Worm (Caenorhabditis elegans) whole organism, L1 larva: ENCODE measurements around the gene ceh-13.
A peak's percentile ranks its signal among the peaks of the same experiment; 100 is the strongest.

Experiments
- F16B12.6 ChIP-seq: fragments of 150-350 bp; optimal IDR thresholded peaks from 2 replicates; lab custom pipeline; 2014; ENCODE audit warnings: missing biosample characterization, missing genetic modification characterization
- aly-2 ChIP-seq: fragments of 150-350 bp; optimal IDR thresholded peaks from 2 replicates; lab custom pipeline; 2014; ENCODE audit warnings: missing biosample characterization, missing genetic modification characterization
- blmp-1 ChIP-seq: fragments of 150-350 bp; optimal IDR thresholded peaks from 2 replicates; lab custom pipeline; 2014; ENCODE audit warnings: missing biosample characterization, missing genetic modification characterization
- ceh-8 ChIP-seq: fragments of 200-800 bp; sonication (Bioruptor generic); optimal IDR thresholded peaks from 2 replicates; lab custom pipeline; 2018; ENCODE audit warnings: mild to moderate bottlenecking, missing genetic modification characterization, moderate library complexity, missing compliant biosample characterization
- ceh-82 ChIP-seq, 3 experiments: fragments of 150-350 bp in 1 of 3; sonication (generic microtip) in 2 of 3; optimal IDR thresholded peaks; 2 replicates each; lab custom pipeline; 2014 to 2017; ENCODE audit warnings: missing biosample characterization in 3 of 3, missing genetic modification characterization in 3 of 3
- ceh-88 ChIP-seq: fragments of 200-800 bp; sonication (Bioruptor generic); IDR thresholded peaks from 2 replicates; pipeline ENCODE4 v1.3.6; 2022; ENCODE audit warnings: missing genetic modification characterization, missing compliant biosample characterization
- ces-1 ChIP-seq: fragments of 150-350 bp; optimal IDR thresholded peaks from 2 replicates; lab custom pipeline; 2014; ENCODE audit warnings: missing biosample characterization, missing genetic modification reagents, missing genetic modification characterization
- dpl-1 ChIP-seq, 3 experiments: fragments of 150-350 bp in 2 of 3; sonication (generic microtip) in 1 of 3; optimal IDR thresholded peaks; 2 replicates each; lab custom pipeline; 2014 to 2017; ENCODE audit warnings: missing biosample characterization in 3 of 3, missing genetic modification characterization in 3 of 3, missing genetic modification reagents in 3 of 3
- dsc-1 ChIP-seq: sonication (generic microtip); optimal IDR thresholded peaks from 2 replicates; lab custom pipeline; 2016; ENCODE audit warnings: mild to moderate bottlenecking, missing genetic modification characterization, missing compliant biosample characterization
- efl-1 ChIP-seq, 4 experiments: fragments of 150-350 bp; optimal IDR thresholded peaks in 3 of 4; peaks in 1 of 4; 1 replicate in 1 of 4; 2 replicates in 3 of 4; lab custom pipeline; 2014; ENCODE audit warnings: missing biosample characterization in 2 of 4, missing genetic modification characterization in 2 of 4, missing genetic modification reagents in 2 of 4
- efl-3 ChIP-seq: fragments of 200-800 bp; sonication (Bioruptor generic); optimal IDR thresholded peaks from 2 replicates; lab custom pipeline; 2018; ENCODE audit warnings: mild to moderate bottlenecking, missing genetic modification characterization, missing compliant biosample characterization
- egl-13 ChIP-seq: sonication (generic microtip); optimal IDR thresholded peaks from 2 replicates; lab custom pipeline; 2016; ENCODE audit warnings: missing genotype, missing genetic modification reagents, missing genetic modification characterization, missing compliant biosample characterization
- egl-27 ChIP-seq, 2 experiments: fragments of 150-350 bp in 1 of 2; sonication (generic microtip); optimal IDR thresholded peaks; 3 replicates each; lab custom pipeline; 2017 to 2018; ENCODE audit warnings: missing biosample characterization in 2 of 2, missing genetic modification characterization in 2 of 2, missing genetic modification reagents in 2 of 2
- elt-2 ChIP-seq: sonication (generic microtip); optimal IDR thresholded peaks from 2 replicates; lab custom pipeline; 2016; ENCODE audit warnings: missing genetic modification characterization, mild to moderate bottlenecking, inconsistent platforms, missing compliant biosample characterization, missing genetic modification reagents
- elt-3 ChIP-seq, 6 experiments: fragments of 150-350 bp in 1 of 6; sonication (generic microtip); optimal IDR thresholded peaks; 2 replicates each; lab custom pipeline; 2017 to 2018; ENCODE audit warnings: missing biosample characterization in 6 of 6, missing genetic modification characterization in 6 of 6, inconsistent platforms in 1 of 6
- ets-5 ChIP-seq: fragments of 200-800 bp; sonication (Bioruptor generic); IDR thresholded peaks from 2 replicates; pipeline ENCODE4 v1.3.6; 2022; ENCODE audit warnings: missing genetic modification characterization, missing compliant biosample characterization
- fkh-10 ChIP-seq: sonication (generic microtip); optimal IDR thresholded peaks from 2 replicates; lab custom pipeline; 2017; ENCODE audit warnings: missing biosample characterization, missing genetic modification reagents, missing genetic modification characterization
- fkh-4 ChIP-seq: sonication (generic microtip); optimal IDR thresholded peaks from 2 replicates; lab custom pipeline; 2016; ENCODE audit warnings: missing compliant biosample characterization, missing genetic modification characterization, borderline replicate concordance
- fkh-8 ChIP-seq: sonication (generic microtip); optimal IDR thresholded peaks from 2 replicates; lab custom pipeline; 2016; ENCODE audit warnings: mild to moderate bottlenecking, missing genetic modification characterization, missing compliant biosample characterization
- hlh-4 ChIP-seq: sonication (generic microtip); optimal IDR thresholded peaks from 2 replicates; lab custom pipeline; 2016; ENCODE audit warnings: mild to moderate bottlenecking, missing genetic modification characterization, missing compliant biosample characterization
- irx-1 ChIP-seq: sonication (generic microtip); optimal IDR thresholded peaks from 2 replicates; lab custom pipeline; 2016; ENCODE audit warnings: missing genetic modification characterization, missing compliant biosample characterization
- jun-1 ChIP-seq: fragments of 150-350 bp; optimal IDR thresholded peaks from 2 replicates; lab custom pipeline; 2014; ENCODE audit warnings: missing biosample characterization, missing genetic modification reagents, missing genetic modification characterization
- lin-14 ChIP-seq: fragments of 200-800 bp; sonication (Bioruptor generic); optimal IDR thresholded peaks from 2 replicates; lab custom pipeline; 2018; ENCODE audit warnings: mild to moderate bottlenecking, missing genetic modification characterization, moderate library complexity, missing compliant biosample characterization
- lin-35 ChIP-seq, 2 experiments: fragments of 150-350 bp; optimal IDR thresholded peaks; 2 replicates each; lab custom pipeline; 2014; ENCODE audit warnings: missing biosample characterization in 2 of 2, missing genetic modification characterization in 2 of 2, missing genetic modification reagents in 2 of 2
- lin-39 ChIP-seq: fragments of 150-350 bp; optimal IDR thresholded peaks from 2 replicates; lab custom pipeline; 2014; ENCODE audit warnings: missing biosample characterization, missing genetic modification reagents, missing genetic modification characterization
- lir-3 ChIP-seq: sonication (generic microtip); optimal IDR thresholded peaks from 2 replicates; lab custom pipeline; 2016; ENCODE audit warnings: mild to moderate bottlenecking, missing genetic modification characterization, moderate library complexity, missing compliant biosample characterization; ENCODE audit not compliant: poor library complexity
- lsy-2 ChIP-seq, 2 experiments: fragments of 150-350 bp; optimal IDR thresholded peaks; 2 replicates each; lab custom pipeline; 2014; ENCODE audit warnings: missing biosample characterization in 2 of 2, missing genetic modification characterization in 2 of 2
- mep-1 ChIP-seq: fragments of 150-350 bp; optimal IDR thresholded peaks from 2 replicates; lab custom pipeline; 2014; ENCODE audit warnings: missing biosample characterization, missing genetic modification characterization
- nhr-11 ChIP-seq: fragments of 150-350 bp; optimal IDR thresholded peaks from 2 replicates; lab custom pipeline; 2014; ENCODE audit warnings: missing biosample characterization, missing genetic modification characterization
- nhr-12 ChIP-seq: sonication (generic microtip); optimal IDR thresholded peaks from 2 replicates; lab custom pipeline; 2017; ENCODE audit warnings: missing biosample characterization, missing genetic modification characterization
- nhr-20 ChIP-seq: sonication (generic microtip); optimal IDR thresholded peaks from 2 replicates; lab custom pipeline; 2016; ENCODE audit warnings: mild to moderate bottlenecking, missing genetic modification characterization, missing compliant biosample characterization
- nhr-47 ChIP-seq: sonication (generic microtip); optimal IDR thresholded peaks from 2 replicates; lab custom pipeline; 2016; ENCODE audit warnings: mild to moderate bottlenecking, missing genetic modification characterization, moderate library complexity, missing compliant biosample characterization
- nhr-71 ChIP-seq: sonication (generic microtip); optimal IDR thresholded peaks from 2 replicates; lab custom pipeline; 2016; ENCODE audit warnings: mild to moderate bottlenecking, missing genetic modification characterization, moderate library complexity, missing compliant biosample characterization
- nhr-76 ChIP-seq: sonication (generic microtip); optimal IDR thresholded peaks from 2 replicates; lab custom pipeline; 2017; ENCODE audit warnings: missing biosample characterization, missing genetic modification characterization
- nhr-77 ChIP-seq: fragments of 150-350 bp; optimal IDR thresholded peaks from 2 replicates; lab custom pipeline; 2014; ENCODE audit warnings: missing biosample characterization, missing genetic modification characterization
- nhr-84 ChIP-seq: sonication (generic microtip); optimal IDR thresholded peaks from 2 replicates; lab custom pipeline; 2017; ENCODE audit warnings: missing biosample characterization, missing genetic modification characterization
- nhr-90 ChIP-seq: sonication (generic microtip); optimal IDR thresholded peaks from 2 replicates; lab custom pipeline; 2016; ENCODE audit warnings: mild to moderate bottlenecking, missing genetic modification characterization, missing compliant biosample characterization; ENCODE audit not compliant: poor library complexity
- pax-3 ChIP-seq: fragments of 200-800 bp; sonication (Bioruptor generic); optimal IDR thresholded peaks from 2 replicates; lab custom pipeline; 2018; ENCODE audit warnings: mild to moderate bottlenecking, missing genetic modification characterization, moderate library complexity, missing compliant biosample characterization
- skn-1 ChIP-seq: fragments of 150-350 bp; optimal IDR thresholded peaks from 2 replicates; lab custom pipeline; 2014; ENCODE audit warnings: missing biosample characterization, missing genetic modification characterization
- snu-23 ChIP-seq: sonication (generic microtip); optimal IDR thresholded peaks from 2 replicates; lab custom pipeline; 2016; ENCODE audit warnings: missing genetic modification characterization, missing compliant biosample characterization
- sox-4 ChIP-seq: sonication (generic microtip); optimal IDR thresholded peaks from 2 replicates; lab custom pipeline; 2016; ENCODE audit warnings: missing genetic modification characterization, missing compliant biosample characterization
- sptf-1 ChIP-seq: fragments of 150-350 bp; optimal IDR thresholded peaks from 2 replicates; lab custom pipeline; 2014; ENCODE audit warnings: missing biosample characterization, missing genetic modification characterization
- unc-30 ChIP-seq: sonication (generic microtip); optimal IDR thresholded peaks from 2 replicates; lab custom pipeline; 2017; ENCODE audit warnings: missing biosample characterization, missing genetic modification characterization
- unc-62 ChIP-seq: fragments of 150-350 bp; optimal IDR thresholded peaks from 2 replicates; lab custom pipeline; 2014; ENCODE audit warnings: missing biosample characterization, missing genetic modification reagents, missing genetic modification characterization
- unc-86 ChIP-seq: sonication (generic microtip); optimal IDR thresholded peaks from 2 replicates; lab custom pipeline; 2016; ENCODE audit warnings: missing genetic modification characterization, missing compliant biosample characterization
- unc-98 ChIP-seq: fragments of 200-800 bp; sonication (Bioruptor generic); IDR thresholded peaks from 2 replicates; pipeline ENCODE4 v1.3.6; 2022; ENCODE audit warnings: missing genetic modification characterization, missing compliant biosample characterization
- vab-15 ChIP-seq: sonication (generic microtip); optimal IDR thresholded peaks from 2 replicates; lab custom pipeline; 2017; ENCODE audit warnings: missing genotype, mild to moderate bottlenecking, missing genetic modification characterization, missing compliant biosample characterization
- zag-1 ChIP-seq: fragments of 150-350 bp; optimal IDR thresholded peaks from 2 replicates; lab custom pipeline; 2014; ENCODE audit warnings: missing biosample characterization, missing genetic modification characterization
- zip-4 ChIP-seq: fragments of 200-800 bp; sonication (Bioruptor generic); optimal IDR thresholded peaks from 2 replicates; lab custom pipeline; 2018; ENCODE audit warnings: mild to moderate bottlenecking, missing genetic modification characterization, moderate library complexity, missing compliant biosample characterization
- ztf-11 ChIP-seq, 2 experiments: sonication (generic microtip); optimal IDR thresholded peaks; 2 replicates each; lab custom pipeline; 2016 to 2017; ENCODE audit warnings: missing genetic modification characterization in 2 of 2, missing biosample characterization in 1 of 2, missing compliant biosample characterization in 1 of 2

The ceh-13 gene

DNA sequence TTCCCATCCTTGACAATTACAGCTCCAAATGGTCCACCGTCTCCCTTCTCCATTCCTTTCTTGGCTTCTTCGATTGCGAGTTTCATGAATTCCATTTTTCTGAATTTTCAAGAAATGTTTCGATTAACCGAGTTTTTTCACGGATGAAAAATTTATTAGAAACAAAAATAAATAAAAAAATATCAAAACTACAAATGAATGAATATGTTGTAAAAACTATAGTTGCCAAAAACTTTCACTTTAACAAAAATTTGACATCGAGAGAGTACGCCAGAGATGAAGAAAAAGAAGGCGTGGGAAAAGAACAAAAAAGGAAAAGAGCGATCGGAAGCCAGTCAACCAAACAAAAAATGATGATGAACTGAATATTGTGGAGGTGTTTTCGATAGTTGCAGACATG lies 27.4 kb downstream of the ceh-13 start, which contains the start of gene R13A5.10:
R13A5.10 (minus strand) TSS at position 101 of the 400 bp plus-strand sequence.
- TF ChIP-seq lin-39 (no peak), nhr-77 (tag; lab: Kevin White, UChicago) (no peak), blmp-1 (tag; lab: Kevin White, UChicago) (peak; percentile 90), skn-1 (tag; lab: Kevin White, UChicago) (no peak), lir-3 (tag; lab: Kevin White, UChicago) (no peak), sox-4 (tag; lab: Kevin White, UChicago) (no peak), zip-4 (GFP tag; lab: Kevin White, UChicago) (no peak)

ce11 chrIII:7584131-7584646 lies 28.7 kb downstream of the ceh-13 start, which contains the start of gene cup-5:
cup-5 (plus strand) TSS chrIII:7584181.
- TF ChIP-seq ztf-11 (tag; optimal IDR thresholded peaks at IDR 0.05; lab: Kevin White, UChicago) (no peak), fkh-4 (tag; lab: Kevin White, UChicago) (no peak), efl-3 (GFP tag; lab: Kevin White, UChicago) (no peak), nhr-20 (tag; lab: Kevin White, UChicago) (peak; percentile 26), efl-1 (optimal IDR thresholded peaks at IDR 0.05; lab: Kevin White, UChicago) (peak; percentile 54 to 60), efl-1 (GFP tag; optimal IDR thresholded peaks at IDR 0.05 in 1 of 2; lab: Kevin White, UChicago) (peak; percentile 60 to 74), egl-13 (tag; lab: Kevin White, UChicago) (no peak), lin-14 (peak; percentile 44), hlh-4 (no peak), nhr-47 (peak; percentile 34), lsy-2 (tag; optimal IDR thresholded peaks at IDR 0.05; lab: Kevin White, UChicago) (peak; percentile 67 to 74), blmp-1 (tag; lab: Kevin White, UChicago) (peak; percentile 60), ces-1 (GFP tag; lab: Kevin White, UChicago) (no peak), elt-2 (tag; lab: Kevin White, UChicago) (no peak), nhr-77 (tag; lab: Kevin White, UChicago) (no peak), irx-1 (tag; lab: Kevin White, UChicago) (no peak), mep-1 (tag; lab: Kevin White, UChicago) (peak; percentile 55), unc-62 (no peak), egl-27 (tag; optimal IDR thresholded peaks at IDR 0.05; lab: Kevin White, UChicago) (no peak), zag-1 (tag; lab: Kevin White, UChicago) (no peak), dsc-1 (tag; lab: Kevin White, UChicago) (no peak), vab-15 (tag; lab: Kevin White, UChicago) (no peak), nhr-12 (tag; lab: Kevin White, UChicago) (no peak), lin-35 (GFP tag; optimal IDR thresholded peaks at IDR 0.05; lab: Kevin White, UChicago) (peak; percentile 15 to 66), snu-23 (GFP tag; lab: Kevin White, UChicago) (peak; percentile 44), nhr-11 (tag; lab: Kevin White, UChicago) (no peak), ceh-88 (no peak), dpl-1 (GFP tag; optimal IDR thresholded peaks at IDR 0.05; lab: Kevin White, UChicago) (peak; percentile 22 to 69 (median 57)), unc-98 (GFP tag; lab: Robert Waterston, UW) (no peak), unc-30 (no peak), aly-2 (tag; lab: Kevin White, UChicago) (peak; percentile 16), unc-86 (tag; lab: Kevin White, UChicago) (no peak), ceh-8 (GFP tag; lab: Kevin White, UChicago) (no peak), nhr-71 (tag; lab: Kevin White, UChicago) (peak; percentile 49), ets-5 (GFP tag; lab: Robert Waterston, UW) (no peak), nhr-84 (tag; lab: Kevin White, UChicago) (no peak), pax-3 (tag; lab: Kevin White, UChicago) (no peak), elt-3 (tag; optimal IDR thresholded peaks at IDR 0.05; lab: Kevin White, UChicago) (peak in 1 of 6 experiments; percentile 23), sptf-1 (no peak), F16B12.6 (tag; lab: Kevin White, UChicago) (peak; percentile 90), fkh-8 (tag; lab: Kevin White, UChicago) (no peak), jun-1 (tag; lab: Kevin White, UChicago) (no peak), nhr-90 (tag; lab: Kevin White, UChicago) (peak; percentile 20), fkh-10 (GFP tag; lab: Kevin White, UChicago) (no peak), ceh-82 (tag; optimal IDR thresholded peaks at IDR 0.05; lab: Kevin White, UChicago) (peak; percentile 5 to 35 (median 16)), nhr-76 (tag; lab: Kevin White, UChicago) (no peak)
